Worm (Caenorhabditis elegans): ENCODE data around the gene tbc-1.

Gene tbc-1

DNA sequence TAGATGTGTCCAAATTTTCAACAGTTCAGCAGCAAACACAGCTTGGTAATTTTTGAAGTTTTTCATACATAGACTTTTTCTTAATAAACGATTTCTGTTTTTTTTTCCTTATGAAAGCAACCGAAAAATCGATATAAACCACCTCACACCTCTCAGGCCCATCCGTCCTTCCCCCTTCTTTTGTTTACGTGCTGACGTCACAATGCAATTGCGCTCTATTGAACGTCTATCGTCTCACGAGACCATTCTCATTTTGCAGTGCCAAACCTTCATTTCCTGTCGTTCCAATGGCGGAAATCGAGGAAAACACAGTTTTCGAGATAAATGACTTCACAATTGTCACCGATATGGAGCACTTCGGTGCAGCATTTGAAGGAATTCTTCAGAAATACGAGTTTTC lies 12.7 kb downstream of the tbc-1 start, which contains the start of gene rbg-1 (continued):
- TF ChIP-seq mbf-1 (tag; optimal IDR thresholded peaks at IDR 0.05) (no peak), F13H6.1 (tag; optimal IDR thresholded peaks at IDR 0.05) (peak; percentile 48), C34F6.9 (tag; optimal IDR thresholded peaks at IDR 0.05) (peak; percentile 93), ceh-82 (tag; optimal IDR thresholded peaks at IDR 0.05) (no peak), nhr-25 (tag; optimal IDR thresholded peaks at IDR 0.05) (peak; percentile 61), egl-27 (tag; optimal IDR thresholded peaks at IDR 0.05) (no peak), sem-4 (tag; optimal IDR thresholded peaks at IDR 0.05) (peak; percentile 18), snpc-4 (tag; optimal IDR thresholded peaks at IDR 0.05) (peak; percentile 56), unc-55 (GFP tag; optimal IDR thresholded peaks at IDR 0.05) (peak; percentile 72), nhr-6 (tag; optimal IDR thresholded peaks at IDR 0.05) (peak; percentile 64), ztf-11 (tag; optimal IDR thresholded peaks at IDR 0.05) (no peak), mab-5 (tag; optimal IDR thresholded peaks at IDR 0.05) (no peak), unc-39 (tag; optimal IDR thresholded peaks at IDR 0.05) (no peak), ztf-4 (tag; optimal IDR thresholded peaks at IDR 0.05) (peak; percentile 21), nhr-129 (tag; optimal IDR thresholded peaks at IDR 0.05) (peak; percentile 92), lin-13 (GFP tag; optimal IDR thresholded peaks at IDR 0.05) (peak; percentile 75), ceh-16 (tag; optimal IDR thresholded peaks at IDR 0.05) (no peak), Y55F3AM.14 (GFP tag; optimal IDR thresholded peaks at IDR 0.05) (no peak), crh-2 (tag; optimal IDR thresholded peaks at IDR 0.05) (peak; percentile 96), ama-1 (optimal IDR thresholded peaks at IDR 0.05) (no peak), gmeb-1 (tag; optimal IDR thresholded peaks at IDR 0.05) (peak; percentile 52)

DNA sequence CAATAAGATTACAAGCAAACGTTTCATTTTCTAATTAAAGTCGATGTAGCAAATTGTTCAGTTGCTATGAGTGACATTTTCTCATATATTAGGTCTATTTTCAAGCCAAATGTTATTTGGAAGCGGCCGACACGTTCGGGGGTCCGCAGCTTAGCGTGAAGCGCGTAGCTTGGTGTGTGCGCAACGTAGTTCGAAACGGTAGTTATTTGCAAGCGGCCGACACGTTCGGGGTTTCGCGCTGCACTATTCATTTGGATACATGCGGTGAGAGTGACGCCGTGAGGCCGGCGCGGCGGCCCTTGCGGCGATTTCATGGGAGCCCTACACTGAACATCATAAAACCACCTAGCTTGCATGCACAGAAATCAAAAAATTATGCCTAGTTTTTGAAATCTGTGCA lies 17.6 kb downstream of the tbc-1 start:
- TF ChIP-seq ztf-1 (GFP tag; conservative IDR thresholded peaks at IDR 0.05) (no peak), elt-1 (tag; optimal IDR thresholded peaks at IDR 0.05) (no peak), snpc-4 (tag; optimal IDR thresholded peaks at IDR 0.05) (peak; percentile 74), elt-3 (tag; optimal IDR thresholded peaks at IDR 0.05) (no peak)

DNA sequence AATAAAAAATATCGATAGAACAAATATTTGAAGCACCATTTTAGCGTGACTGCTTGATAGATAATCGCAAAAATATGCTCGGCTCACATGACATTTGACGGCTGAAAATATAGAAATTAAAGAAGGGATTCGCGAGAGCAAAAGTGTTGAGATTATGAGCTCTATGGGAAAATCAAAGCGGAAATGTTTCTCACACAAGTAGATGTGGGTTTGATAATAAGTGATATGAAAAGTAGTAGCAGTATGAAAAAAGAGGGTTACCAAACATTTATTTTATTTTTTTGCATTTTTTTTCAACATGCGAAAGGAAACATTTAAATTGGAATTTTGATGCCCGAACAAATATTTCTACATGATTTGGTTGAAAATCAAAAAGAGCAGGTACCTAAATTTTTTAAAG lies 20.7 kb downstream of the tbc-1 start, which contains the start of gene iglr-1:
Gene iglr-1 (minus strand): TSS at position 101 of the 400 bp plus-strand sequence.
- TF ChIP-seq sem-4 (tag; optimal IDR thresholded peaks at IDR 0.05), result no peak
- no peak for TF ChIP-seq nhr-237 (tag; optimal IDR thresholded peaks at IDR 0.05)
- TF ChIP-seq lin-39 (tag; optimal IDR thresholded peaks at IDR 0.05), result no peak
- no peak for TF ChIP-seq nhr-129 (tag; optimal IDR thresholded peaks at IDR 0.05)
- no peak for TF ChIP-seq ama-1 (optimal IDR thresholded peaks at IDR 0.05)
- TF ChIP-seq nhr-11 (tag; optimal IDR thresholded peaks at IDR 0.05), result no peak
- no peak for TF ChIP-seq elt-1 (tag; optimal IDR thresholded peaks at IDR 0.05)
- no peak for TF ChIP-seq skn-1 (tag; optimal IDR thresholded peaks at IDR 0.05)
- TF ChIP-seq aly-2 (tag; optimal IDR thresholded peaks at IDR 0.05), result no peak
- no peak for TF ChIP-seq peb-1 (tag; optimal IDR thresholded peaks at IDR 0.05)
- no peak for TF ChIP-seq lin-13 (GFP tag; optimal IDR thresholded peaks at IDR 0.05)
- no peak for TF ChIP-seq fos-1 (tag; optimal IDR thresholded peaks at IDR 0.05)
- TF ChIP-seq unc-62 (GFP tag; optimal IDR thresholded peaks at IDR 0.05), result no peak
- no peak for TF ChIP-seq sma-3 (GFP tag; optimal IDR thresholded peaks at IDR 0.05)
- TF ChIP-seq Y55F3AM.14 (GFP tag; optimal IDR thresholded peaks at IDR 0.05), result no peak

DNA sequence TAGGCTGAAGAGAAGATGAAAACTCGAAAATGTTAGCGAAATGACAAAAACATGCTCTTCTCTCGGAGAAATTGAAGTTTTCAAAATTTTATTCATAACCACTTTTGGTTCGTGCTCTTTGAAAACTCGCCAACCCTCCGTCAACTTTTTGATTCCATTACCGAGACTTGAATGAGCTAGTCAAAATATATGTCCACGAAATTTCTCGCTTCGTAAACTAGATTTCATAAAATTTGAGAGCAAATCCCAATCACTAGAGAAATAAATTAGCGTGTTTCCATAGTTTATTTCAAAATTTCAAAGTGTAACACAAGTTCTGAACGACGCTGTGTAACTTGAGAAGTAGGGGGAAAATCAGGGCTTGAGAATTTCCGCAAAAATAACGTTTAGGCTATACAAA lies 23.2 kb downstream of the tbc-1 start:
- no peak for TF ChIP-seq ceh-82 (tag; optimal IDR thresholded peaks at IDR 0.05)
- TF ChIP-seq lsy-2 (tag; optimal IDR thresholded peaks at IDR 0.05), result no peak
- TF ChIP-seq sma-9 (GFP tag; optimal IDR thresholded peaks at IDR 0.05), result no peak
- TF ChIP-seq sma-9 (tag; optimal IDR thresholded peaks at IDR 0.05), result no peak
- no peak for TF ChIP-seq nhr-23 (tag; optimal IDR thresholded peaks at IDR 0.05)

DNA sequence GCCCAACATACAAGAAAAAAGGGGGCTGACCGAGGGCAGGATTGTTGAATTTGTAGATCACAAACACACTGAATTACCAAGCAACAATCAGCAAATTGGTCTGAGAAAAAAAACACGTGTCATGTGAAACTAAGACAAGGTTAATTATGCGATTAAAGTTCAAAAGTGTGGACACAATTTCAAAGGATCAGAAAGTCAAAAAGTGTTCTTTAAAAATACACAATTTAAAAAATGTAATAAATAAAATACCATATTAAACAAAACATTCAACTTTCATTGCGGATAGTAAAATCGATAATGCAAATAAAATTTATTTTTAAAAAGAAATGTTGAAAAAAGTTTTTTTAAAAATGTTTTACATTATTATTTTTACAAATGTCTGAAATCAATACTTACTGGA lies 28.6 kb downstream of the tbc-1 start, which contains the start of gene cutl-3:
Gene cutl-3 (minus strand): TSS at position 101 of the 400 bp plus-strand sequence.
- TF ChIP-seq unc-55 (GFP tag; optimal IDR thresholded peaks at IDR 0.05) (no peak), ama-1 (optimal IDR thresholded peaks at IDR 0.05) (no peak), fos-1 (tag; optimal IDR thresholded peaks at IDR 0.05) (no peak)

Data from whole organism, L2 larva.